1 fruit fly cellular context compared by ENCODE assay signal in the genomic region with DNA sequence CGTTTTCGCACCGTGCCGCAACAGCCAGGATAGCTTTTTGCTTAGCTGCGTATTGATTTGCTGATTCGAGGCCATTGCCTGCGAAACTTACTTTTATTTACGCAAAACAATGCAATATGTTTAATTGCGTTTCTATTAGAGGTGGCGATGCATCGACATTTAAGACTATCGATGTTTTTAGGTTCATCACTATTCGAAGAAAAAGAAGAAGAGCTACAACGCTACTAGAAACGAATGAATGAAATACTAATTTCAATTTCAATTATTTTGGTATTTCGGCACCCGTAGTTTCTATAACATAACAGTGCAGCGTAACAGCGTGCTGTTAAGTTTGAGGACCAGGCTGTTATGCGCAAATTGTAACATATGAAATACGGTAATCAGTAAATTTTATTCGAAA.
TF ChIP-seq lines count a peak whose summit lies in the region.

Gene Tpt, minus strand, starts transcription at position 155 of the 400 bp plus-strand sequence.
Gene mkg-p, minus strand, starts transcription at position 155 of the 400 bp plus-strand sequence.
Gene CG13667, plus strand, starts transcription at position 332 of the 400 bp plus-strand sequence.

TF ChIP-seq in whole organism, embryonic, 481 proteins besides CTCF, POLR2A, EP300 and RAD21 (continued from another document and continues in another):
- TF ChIP-seq CG6854 (GFP tag; optimal IDR thresholded peaks at IDR 0.05; lab: Kevin White, UChicago): no peak
- no peak for TF ChIP-seq CG16815 (GFP tag; optimal IDR thresholded peaks at IDR 0.05; lab: Kevin White, UChicago)
- TF ChIP-seq CG11723 (GFP tag; optimal IDR thresholded peaks at IDR 0.05; lab: Kevin White, UChicago): no peak
- peak; percentile 81 for TF ChIP-seq hbn (GFP tag; IDR thresholded peaks at IDR 0.05; lab: Robert Waterston, UW; ENCODE audit: partially characterized antibody)
- no peak for TF ChIP-seq wor (GFP tag; IDR thresholded peaks at IDR 0.05; lab: Robert Waterston, UW)
- no peak for TF ChIP-seq PHDP (tag; optimal IDR thresholded peaks at IDR 0.05; lab: Kevin White, UChicago)
- no peak for TF ChIP-seq pb (GFP tag; optimal IDR thresholded peaks at IDR 0.05; lab: Kevin White, UChicago)
- no peak for TF ChIP-seq CG31388 (GFP tag; optimal IDR thresholded peaks at IDR 0.05; lab: Kevin White, UChicago)
- TF ChIP-seq CG18011 (GFP tag; optimal IDR thresholded peaks at IDR 0.05; lab: Kevin White, UChicago): no peak
- peak; percentile 94 for TF ChIP-seq CG4617 (GFP tag; optimal IDR thresholded peaks at IDR 0.05; lab: Kevin White, UChicago; ENCODE audit: borderline replicate concordance)
- TF ChIP-seq danr (GFP tag; IDR thresholded peaks at IDR 0.05; lab: Robert Waterston, UW): no peak
- TF ChIP-seq wek (GFP tag; optimal IDR thresholded peaks at IDR 0.05; lab: Kevin White, UChicago): no peak
- no peak for TF ChIP-seq run (tag; optimal IDR thresholded peaks at IDR 0.05; lab: Kevin White, UChicago)
- no peak for TF ChIP-seq tio (GFP tag; optimal IDR thresholded peaks at IDR 0.05; lab: Kevin White, UChicago)
- TF ChIP-seq CG3726 (GFP tag; IDR thresholded peaks at IDR 0.05; lab: Robert Waterston, UW): no peak
- no peak for TF ChIP-seq CG12155 (GFP tag; optimal IDR thresholded peaks at IDR 0.05; lab: Kevin White, UChicago)
- peak; percentile 63 for TF ChIP-seq E2f2 (GFP tag; IDR thresholded peaks at IDR 0.05; lab: Robert Waterston, UW)
- no peak for TF ChIP-seq NFAT (GFP tag; IDR thresholded peaks at IDR 0.05; lab: Robert Waterston, UW)
- TF ChIP-seq CG18476 (GFP tag; optimal IDR thresholded peaks at IDR 0.05; lab: Kevin White, UChicago): no peak
- TF ChIP-seq gcm (GFP tag; optimal IDR thresholded peaks at IDR 0.05; lab: Kevin White, UChicago): no peak
- no peak for TF ChIP-seq CG1792 (GFP tag; optimal IDR thresholded peaks at IDR 0.05; lab: Kevin White, UChicago)
- TF ChIP-seq CG4854 (GFP tag; optimal IDR thresholded peaks at IDR 0.05; lab: Kevin White, UChicago): no peak
- no peak for TF ChIP-seq CG14014 (GFP tag; IDR thresholded peaks at IDR 0.05; lab: Robert Waterston, UW)
- no peak for TF ChIP-seq org-1 (GFP tag; optimal IDR thresholded peaks at IDR 0.05; lab: Kevin White, UChicago)
- no peak for TF ChIP-seq Poxn (GFP tag; IDR thresholded peaks at IDR 0.05; lab: Robert Waterston, UW)
- no peak for TF ChIP-seq CG15479 (GFP tag; optimal IDR thresholded peaks at IDR 0.05; lab: Kevin White, UChicago)
- TF ChIP-seq CG10565 (GFP tag; optimal IDR thresholded peaks at IDR 0.05; lab: Kevin White, UChicago): no peak
- peak; percentile 85 for TF ChIP-seq pfk (GFP tag; optimal IDR thresholded peaks at IDR 0.05; lab: Kevin White, UChicago)
- peak; percentile 81 for TF ChIP-seq CG34224 (GFP tag; IDR thresholded peaks at IDR 0.05; lab: Robert Waterston, UW; ENCODE audit: partially characterized antibody)
- peak; percentile 88 for TF ChIP-seq BEAF-32 (GFP tag; optimal IDR thresholded peaks at IDR 0.05; lab: Kevin White, UChicago)
- TF ChIP-seq MTF-1 (GFP tag; optimal IDR thresholded peaks at IDR 0.05; lab: Kevin White, UChicago; ENCODE audit: borderline replicate concordance): no peak
- TF ChIP-seq h (optimal IDR thresholded peaks at IDR 0.05; lab: Kevin White, UChicago): no peak
- no peak for TF ChIP-seq CG2202 (tag; optimal IDR thresholded peaks at IDR 0.05; lab: Kevin White, UChicago)
- peak; percentile 77 for TF ChIP-seq HLH4C (GFP tag; IDR thresholded peaks at IDR 0.05; lab: Robert Waterston, UW; ENCODE audit: partially characterized antibody)
- peak; percentile 66 for TF ChIP-seq CG2116 (GFP tag; optimal IDR thresholded peaks at IDR 0.05; lab: Kevin White, UChicago)
- TF ChIP-seq HLH54F (GFP tag; optimal IDR thresholded peaks at IDR 0.05; lab: Kevin White, UChicago): peak; percentile 17
- TF ChIP-seq Dek (tag; optimal IDR thresholded peaks at IDR 0.05; lab: Kevin White, UChicago): no peak
- TF ChIP-seq Ssrp (tag; optimal IDR thresholded peaks at IDR 0.05; lab: Kevin White, UChicago): no peak
- no peak for TF ChIP-seq twi (tag; optimal IDR thresholded peaks at IDR 0.05; lab: Kevin White, UChicago)
- peak; percentile 64 for TF ChIP-seq vvl (GFP tag; IDR thresholded peaks at IDR 0.05; lab: Robert Waterston, UW)
- TF ChIP-seq CG6813 (GFP tag; optimal IDR thresholded peaks at IDR 0.05; lab: Kevin White, UChicago): no peak
- TF ChIP-seq Myb (GFP tag; optimal IDR thresholded peaks at IDR 0.05; lab: Kevin White, UChicago): peak; percentile 33
- TF ChIP-seq Ets97D (GFP tag; optimal IDR thresholded peaks at IDR 0.05; lab: Kevin White, UChicago): peak; percentile 60
- TF ChIP-seq toy (GFP tag; IDR thresholded peaks at IDR 0.05; lab: Robert Waterston, UW): no peak
- TF ChIP-seq sna (GFP tag; IDR thresholded peaks at IDR 0.05; lab: Robert Waterston, UW; ENCODE audit: partially characterized antibody): peak; percentile 80
- no peak for TF ChIP-seq fd64A (GFP tag; optimal IDR thresholded peaks at IDR 0.05; lab: Kevin White, UChicago)
- no peak for TF ChIP-seq Hr3 (GFP tag; optimal IDR thresholded peaks at IDR 0.05; lab: Kevin White, UChicago)
- TF ChIP-seq cad (GFP tag; optimal IDR thresholded peaks at IDR 0.05; lab: Kevin White, UChicago): no peak
- no peak for TF ChIP-seq zf30C (GFP tag; optimal IDR thresholded peaks at IDR 0.05; lab: Kevin White, UChicago)
- TF ChIP-seq fd3F (GFP tag; optimal IDR thresholded peaks at IDR 0.05; lab: Kevin White, UChicago): no peak
- TF ChIP-seq p53 (GFP tag; optimal IDR thresholded peaks at IDR 0.05; lab: Kevin White, UChicago): no peak
- TF ChIP-seq Dp (GFP tag; optimal IDR thresholded peaks at IDR 0.05; lab: Kevin White, UChicago): peak; percentile 52
- peak; percentile 66 for TF ChIP-seq CG15514 (GFP tag; optimal IDR thresholded peaks at IDR 0.05; lab: Kevin White, UChicago)
- peak; percentile 81 for TF ChIP-seq CHES-1-like (GFP tag; optimal IDR thresholded peaks at IDR 0.05; lab: Kevin White, UChicago)
- TF ChIP-seq CG31365 (tag; optimal IDR thresholded peaks at IDR 0.05; lab: Kevin White, UChicago): no peak
- no peak for TF ChIP-seq Ptx1 (GFP tag; IDR thresholded peaks at IDR 0.05; lab: Robert Waterston, UW)
- no peak for TF ChIP-seq CG5245 (GFP tag; optimal IDR thresholded peaks at IDR 0.05; lab: Kevin White, UChicago)
- TF ChIP-seq CG12659 (GFP tag; optimal IDR thresholded peaks at IDR 0.05; lab: Kevin White, UChicago): peak; percentile 82
- no peak for TF ChIP-seq trh (GFP tag; optimal IDR thresholded peaks at IDR 0.05; lab: Kevin White, UChicago)
- TF ChIP-seq al (GFP tag; IDR thresholded peaks at IDR 0.05; lab: Robert Waterston, UW): no peak
- peak; percentile 91 for TF ChIP-seq amos (GFP tag; IDR thresholded peaks at IDR 0.05; lab: Robert Waterston, UW; ENCODE audit: partially characterized antibody)
- TF ChIP-seq CG14860 (GFP tag; IDR thresholded peaks at IDR 0.05; lab: Robert Waterston, UW; ENCODE audit: partially characterized antibody): peak; percentile 66; the same call in 2 of the 3 replicates
- TF ChIP-seq Pdp1 (GFP tag; optimal IDR thresholded peaks at IDR 0.05; lab: Kevin White, UChicago): no peak
- TF ChIP-seq E2f1 (GFP tag; IDR thresholded peaks at IDR 0.05; lab: Robert Waterston, UW): no peak
- TF ChIP-seq CG12236 (GFP tag; optimal IDR thresholded peaks at IDR 0.05; lab: Kevin White, UChicago): no peak
- TF ChIP-seq CG10147 (GFP tag; optimal IDR thresholded peaks at IDR 0.05; lab: Kevin White, UChicago): no peak
- no peak for TF ChIP-seq tx (GFP tag; optimal IDR thresholded peaks at IDR 0.05; lab: Kevin White, UChicago)
- no peak for TF ChIP-seq CG10959 (GFP tag; IDR thresholded peaks at IDR 0.05; lab: Robert Waterston, UW)
- TF ChIP-seq Deaf1 (tag; optimal IDR thresholded peaks at IDR 0.05; lab: Kevin White, UChicago): no peak
- no peak for TF ChIP-seq CG3281 (GFP tag; optimal IDR thresholded peaks at IDR 0.05; lab: Kevin White, UChicago)
- TF ChIP-seq zfh2 (GFP tag; optimal IDR thresholded peaks at IDR 0.05; lab: Kevin White, UChicago): peak; percentile 34
- TF ChIP-seq Chrac-16 (GFP tag; optimal IDR thresholded peaks at IDR 0.05; lab: Kevin White, UChicago): no peak
- TF ChIP-seq sens (GFP tag; lab: Kevin White, UChicago): peak; percentile 78
- TF ChIP-seq dmrt11E (tag; optimal IDR thresholded peaks at IDR 0.05; lab: Kevin White, UChicago): no peak
- no peak for TF ChIP-seq Optix (GFP tag; IDR thresholded peaks at IDR 0.05; lab: Robert Waterston, UW)
- peak; percentile 68 for TF ChIP-seq CG10267 (tag; optimal IDR thresholded peaks at IDR 0.05; lab: Kevin White, UChicago)
- peak; percentile 7 for TF ChIP-seq Nf-YB (GFP tag; optimal IDR thresholded peaks at IDR 0.05; lab: Kevin White, UChicago)
- TF ChIP-seq CG6175 (GFP tag; IDR thresholded peaks at IDR 0.05; lab: Robert Waterston, UW): no peak
- no peak for TF ChIP-seq CG1647 (GFP tag; optimal IDR thresholded peaks at IDR 0.05; lab: Kevin White, UChicago)
- peak; percentile 91 for TF ChIP-seq bbx (GFP tag; IDR thresholded peaks at IDR 0.05; lab: Robert Waterston, UW; ENCODE audit: partially characterized antibody)
- peak; percentile 49; the same call in 1 of the 3 replicates for TF ChIP-seq row (GFP tag; IDR thresholded peaks at IDR 0.05; lab: Robert Waterston, UW)
- TF ChIP-seq sc (optimal IDR thresholded peaks at IDR 0.05; lab: Kevin White, UChicago): no peak
- TF ChIP-seq sc (GFP tag; optimal IDR thresholded peaks at IDR 0.05; lab: Kevin White, UChicago): no peak
- TF ChIP-seq CG30020 (tag; optimal IDR thresholded peaks at IDR 0.05; lab: Kevin White, UChicago): peak; percentile 74
- TF ChIP-seq CG15601 (tag; optimal IDR thresholded peaks at IDR 0.05; lab: Kevin White, UChicago): peak; percentile 74
- peak; percentile 31 for TF ChIP-seq CG12299 (tag; optimal IDR thresholded peaks at IDR 0.05; lab: Kevin White, UChicago)
- TF ChIP-seq dati (GFP tag; IDR thresholded peaks at IDR 0.05; lab: Robert Waterston, UW): no peak
- TF ChIP-seq gfzf (GFP tag; optimal IDR thresholded peaks at IDR 0.05; lab: Kevin White, UChicago): peak; percentile 79
- TF ChIP-seq oc (tag; optimal IDR thresholded peaks at IDR 0.05; lab: Kevin White, UChicago): no peak
- TF ChIP-seq wdn (GFP tag; IDR thresholded peaks at IDR 0.05; lab: Robert Waterston, UW): no peak
- no peak for TF ChIP-seq Taf1 (GFP tag; IDR thresholded peaks at IDR 0.05; lab: Robert Waterston, UW)
- TF ChIP-seq eyg (GFP tag; optimal IDR thresholded peaks at IDR 0.05; lab: Kevin White, UChicago): no peak
- TF ChIP-seq Sin3A (optimal IDR thresholded peaks at IDR 0.05; lab: Kevin White, UChicago): peak; percentile 72
- TF ChIP-seq sens-2 (GFP tag; IDR thresholded peaks at IDR 0.05; lab: Robert Waterston, UW): no peak
- no peak for TF ChIP-seq az2 (GFP tag; optimal IDR thresholded peaks at IDR 0.05; lab: Kevin White, UChicago)
- TF ChIP-seq ERR (GFP tag; optimal IDR thresholded peaks at IDR 0.05; lab: Kevin White, UChicago): no peak
- peak; percentile 21 for TF ChIP-seq jumu (GFP tag; optimal IDR thresholded peaks at IDR 0.05; lab: Kevin White, UChicago)
- no peak for TF ChIP-seq CG17361 (GFP tag; IDR thresholded peaks at IDR 0.05; lab: Robert Waterston, UW)
- no peak for TF ChIP-seq vfl (GFP tag; optimal IDR thresholded peaks at IDR 0.05; lab: Kevin White, UChicago)
- TF ChIP-seq ara (GFP tag; IDR thresholded peaks at IDR 0.05; lab: Robert Waterston, UW): no peak
- no peak for TF ChIP-seq CG8388 (GFP tag; optimal IDR thresholded peaks at IDR 0.05; lab: Kevin White, UChicago)
- no peak for TF ChIP-seq caup (GFP tag; optimal IDR thresholded peaks at IDR 0.05; lab: Kevin White, UChicago; ENCODE audit: severe bottlenecking)
- TF ChIP-seq Bgb (GFP tag; IDR thresholded peaks at IDR 0.05; lab: Robert Waterston, UW; ENCODE audit: partially characterized antibody): peak; percentile 84
- TF ChIP-seq CrebB (tag; optimal IDR thresholded peaks at IDR 0.05; lab: Kevin White, UChicago): no peak
- TF ChIP-seq gsb-n (tag; optimal IDR thresholded peaks at IDR 0.05; lab: Kevin White, UChicago): no peak
- no peak for TF ChIP-seq lbe (GFP tag; optimal IDR thresholded peaks at IDR 0.05; lab: Kevin White, UChicago)
- TF ChIP-seq corto (GFP tag; optimal IDR thresholded peaks at IDR 0.05; lab: Kevin White, UChicago): no peak
- peak; percentile 13 for TF ChIP-seq pho (GFP tag; optimal IDR thresholded peaks at IDR 0.05; lab: Kevin White, UChicago)
- no peak for TF ChIP-seq Mrtf (GFP tag; IDR thresholded peaks at IDR 0.05; lab: Robert Waterston, UW)
- no peak for TF ChIP-seq Sox100B (GFP tag; optimal IDR thresholded peaks at IDR 0.05; lab: Kevin White, UChicago)
- no peak for TF ChIP-seq en (GFP tag; optimal IDR thresholded peaks at IDR 0.05; lab: Kevin White, UChicago)
- no peak for TF ChIP-seq CG13296 (GFP tag; optimal IDR thresholded peaks at IDR 0.05; lab: Kevin White, UChicago)
- TF ChIP-seq CG2199 (GFP tag; IDR thresholded peaks at IDR 0.05; lab: Robert Waterston, UW): no peak
- no peak for TF ChIP-seq CG8944 (GFP tag; optimal IDR thresholded peaks at IDR 0.05; lab: Kevin White, UChicago)
- TF ChIP-seq CG15696 (tag; optimal IDR thresholded peaks at IDR 0.05; lab: Kevin White, UChicago): no peak
- peak in 1 of 2 experiments; percentile 26 for TF ChIP-seq dpn (GFP tag; optimal IDR thresholded peaks at IDR 0.05; lab: Kevin White, UChicago)
- TF ChIP-seq ato (GFP tag; IDR thresholded peaks at IDR 0.05; lab: Robert Waterston, UW; ENCODE audit: partially characterized antibody): peak; percentile 42; the same call in 1 of the 2 replicates
- no peak for TF ChIP-seq CG10979 (tag; optimal IDR thresholded peaks at IDR 0.05; lab: Kevin White, UChicago)
- TF ChIP-seq CG4820 (GFP tag; optimal IDR thresholded peaks at IDR 0.05; lab: Kevin White, UChicago): no peak
- TF ChIP-seq CG10543 (GFP tag; optimal IDR thresholded peaks at IDR 0.05; lab: Kevin White, UChicago): no peak
- TF ChIP-seq CG4328 (GFP tag; optimal IDR thresholded peaks at IDR 0.05; lab: Kevin White, UChicago): no peak
- TF ChIP-seq repo (GFP tag; optimal IDR thresholded peaks at IDR 0.05; lab: Kevin White, UChicago): no peak
- TF ChIP-seq HmgD (GFP tag; optimal IDR thresholded peaks at IDR 0.05; lab: Kevin White, UChicago): peak; percentile 49
- TF ChIP-seq Hr39 (optimal IDR thresholded peaks at IDR 0.05; lab: Kevin White, UChicago): no peak
- TF ChIP-seq Meics (GFP tag; optimal IDR thresholded peaks at IDR 0.05; lab: Kevin White, UChicago): no peak
- TF ChIP-seq CG12104 (GFP tag; optimal IDR thresholded peaks at IDR 0.05; lab: Kevin White, UChicago): no peak
- TF ChIP-seq Dll (GFP tag; IDR thresholded peaks at IDR 0.05; lab: Robert Waterston, UW; ENCODE audit: partially characterized antibody): peak; percentile 89
- no peak for TF ChIP-seq Usf (GFP tag; optimal IDR thresholded peaks at IDR 0.05; lab: Kevin White, UChicago)
- no peak for TF ChIP-seq CG17359 (tag; optimal IDR thresholded peaks at IDR 0.05; lab: Kevin White, UChicago)
